Worm (Caenorhabditis elegans) whole organism, mixed stage, embryonic: ENCODE measurements around the gene ufd-2.

Source experiments
- ceh-83 ChIP-seq: fragments of 200-800 bp; sonication (Bioruptor generic); optimal IDR thresholded peaks from 2 replicates; lab custom pipeline; 2018; ENCODE audit warnings: mild to moderate bottlenecking, missing genetic modification characterization, missing compliant biosample characterization
- sem-2 ChIP-seq: fragments of 200-800 bp; sonication (Bioruptor generic); optimal IDR thresholded peaks from 2 replicates; lab custom pipeline; 2018; ENCODE audit warnings: mild to moderate bottlenecking, missing genetic modification characterization, missing compliant biosample characterization
- unc-120 ChIP-seq: sonication (generic microtip); optimal IDR thresholded peaks from 2 replicates; lab custom pipeline; 2017; ENCODE audit warnings: missing genetic modification characterization, missing compliant biosample characterization; ENCODE audit not compliant: poor library complexity, severe bottlenecking

DNA sequence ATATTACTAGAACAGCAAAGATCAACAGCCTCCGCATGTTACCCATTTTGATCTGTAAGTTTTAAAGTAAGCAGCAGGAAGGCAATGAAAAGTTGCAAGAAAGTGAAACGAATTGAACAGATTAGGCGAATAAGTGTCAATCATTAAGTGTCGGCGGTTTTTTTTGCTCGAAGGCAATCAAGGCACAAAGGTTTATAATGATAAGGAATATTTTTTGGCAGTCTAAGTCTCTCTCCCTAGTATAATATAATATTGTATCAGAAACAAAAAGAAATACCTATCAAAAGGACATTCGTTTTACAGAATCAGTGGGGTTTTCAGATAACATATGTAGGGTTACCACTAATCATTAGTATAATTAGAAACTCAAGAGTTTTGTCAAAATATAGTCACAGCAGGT is 29.9 kb upstream of the ufd-2 start, which contains the start of gene nrf-6:
- TF ChIP-seq sem-2 (GFP tag; lab: Kevin White, UChicago) (no peak), unc-120 (tag; lab: Kevin White, UChicago) (no peak), ceh-83 (no peak)
